Fruit fly (Drosophila melanogaster): ENCODE results near the gene Mur29B.

DNA sequence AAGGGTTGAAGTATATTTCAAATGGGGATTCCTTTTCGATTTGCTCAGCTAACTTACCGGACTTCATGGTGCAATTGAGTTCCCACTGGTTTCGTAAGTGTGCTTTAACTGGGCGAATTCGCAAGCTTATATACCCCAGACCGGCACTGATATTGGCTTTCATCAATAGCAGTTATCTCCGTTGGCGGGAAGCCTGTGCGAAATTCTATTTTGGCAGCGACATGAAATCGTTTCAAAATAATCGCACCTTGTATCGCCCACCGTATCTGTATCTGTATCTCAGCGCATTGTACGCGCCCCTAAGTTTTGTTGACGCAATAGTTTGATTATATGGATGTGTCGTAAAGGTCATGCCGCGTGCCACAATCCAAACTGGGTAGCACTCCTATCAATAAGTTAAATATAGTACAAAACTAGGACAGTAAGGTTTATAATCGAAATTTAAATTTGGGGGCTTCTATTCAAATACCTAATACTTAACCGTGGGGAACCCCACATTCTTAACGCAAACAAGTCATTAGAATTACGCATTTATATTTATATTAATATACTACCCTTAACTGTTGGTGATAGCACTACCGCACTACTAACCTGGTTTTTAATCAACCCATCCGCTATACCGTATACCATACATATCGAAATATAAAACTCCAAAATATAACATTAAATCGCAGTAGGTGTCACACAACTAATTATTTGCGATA, 44.2 kb downstream of the Mur29B start, which contains the start of the genes Peritrophin-15a and CG13385:
- no peak for TF ChIP-seq ovo (GFP tag; optimal IDR thresholded peaks at IDR 0.05)
- TF ChIP-seq Clk (GFP tag; optimal IDR thresholded peaks at IDR 0.05) = no peak
- no peak for TF ChIP-seq Mnt (GFP tag; optimal IDR thresholded peaks at IDR 0.05)
- no peak for TF ChIP-seq bab1 (GFP tag; optimal IDR thresholded peaks at IDR 0.05)
- no peak for TF ChIP-seq pad (GFP tag; optimal IDR thresholded peaks at IDR 0.05)
- no peak for TF ChIP-seq cnc (optimal IDR thresholded peaks at IDR 0.05)
- no peak for TF ChIP-seq tj (GFP tag; optimal IDR thresholded peaks at IDR 0.05)
- TF ChIP-seq CG33017 (tag; optimal IDR thresholded peaks at IDR 0.05) = no peak
- TF ChIP-seq Hr96 (GFP tag; optimal IDR thresholded peaks at IDR 0.05) = no peak
- TF ChIP-seq CG14711 (tag; optimal IDR thresholded peaks at IDR 0.05) = no peak
- TF ChIP-seq cic (GFP tag; optimal IDR thresholded peaks at IDR 0.05) = no peak
- TF ChIP-seq CG1620 (GFP tag; optimal IDR thresholded peaks at IDR 0.05) = no peak

Measured in whole organism, adult.